Fruit fly (Drosophila melanogaster) whole organism, embryonic: ENCODE results near the gene Ccdc114.
A peak's percentile ranks its signal among the peaks of the same experiment; 100 is the strongest.

Experiments used
- Abd-B ChIP-seq: fragments of 200-800 bp; sonication (Bioruptor generic); optimal IDR thresholded peaks from 2 replicates; lab custom pipeline; 2018; ENCODE audit warnings: missing biosample characterization, mild to moderate bottlenecking, missing genetic modification characterization, moderate library complexity
- B-H2 ChIP-seq: fragments of 200-800 bp; sonication (Bioruptor generic); optimal IDR thresholded peaks from 2 replicates; lab custom pipeline; 2018; ENCODE audit warnings: missing biosample characterization, mild to moderate bottlenecking, missing genetic modification characterization
- CG12236 ChIP-seq: fragments of 200-800 bp; sonication (Bioruptor generic); optimal IDR thresholded peaks from 2 replicates; lab custom pipeline; 2016; ENCODE audit warnings: missing biosample characterization, missing genetic modification characterization
- CG13424 ChIP-seq: fragments of 200-800 bp; sonication (Bioruptor generic); optimal IDR thresholded peaks from 2 replicates; lab custom pipeline; 2019; ENCODE audit warnings: missing biosample characterization, mild to moderate bottlenecking, missing genetic modification characterization, moderate library complexity
- CG15073 ChIP-seq: fragments of 200-800 bp; sonication (Bioruptor generic); optimal IDR thresholded peaks from 2 replicates; lab custom pipeline; 2016; ENCODE audit warnings: missing biosample characterization, missing genetic modification characterization
- CG15601 ChIP-seq: fragments of 200-800 bp; sonication (Bioruptor generic); optimal IDR thresholded peaks from 3 replicates; lab custom pipeline; 2019; ENCODE audit warnings: missing biosample characterization, mild to moderate bottlenecking, missing genetic modification characterization, moderate library complexity
- CG1647 ChIP-seq: fragments of 200-800 bp; sonication (Bioruptor generic); optimal IDR thresholded peaks from 3 replicates; lab custom pipeline; 2016; ENCODE audit warnings: missing biosample characterization, missing genetic modification characterization
- CG16815 ChIP-seq: fragments of 200-800 bp; sonication (Bioruptor generic); optimal IDR thresholded peaks from 3 replicates; lab custom pipeline; 2017; ENCODE audit warnings: missing biosample characterization, mild to moderate bottlenecking, missing genetic modification characterization
- CG16863 ChIP-seq: fragments of 200-800 bp; sonication (Bioruptor generic); optimal IDR thresholded peaks from 3 replicates; lab custom pipeline; 2016; ENCODE audit warnings: missing biosample characterization, missing genetic modification characterization
- CG17568 ChIP-seq: fragments of 200-800 bp; sonication (Bioruptor generic); optimal IDR thresholded peaks from 2 replicates; lab custom pipeline; 2018; ENCODE audit warnings: missing biosample characterization, mild to moderate bottlenecking, missing genetic modification characterization, moderate library complexity
- CG2875 ChIP-seq: fragments of 200-800 bp; sonication (Bioruptor generic); optimal IDR thresholded peaks from 2 replicates; lab custom pipeline; 2017; ENCODE audit warnings: missing biosample characterization, mild to moderate bottlenecking, missing genetic modification characterization, missing genetic modification reagents
- CG2889 ChIP-seq: fragments of 200-800 bp; sonication (Bioruptor generic); IDR thresholded peaks from 3 replicates; pipeline ENCODE4 v1.3.6; 2022; ENCODE audit warnings: missing biosample characterization, missing genetic modification characterization
- CG32532 ChIP-seq: fragments of 200-800 bp; sonication (Bioruptor generic); IDR thresholded peaks from 2 replicates; pipeline ENCODE4 v1.3.6; 2022; ENCODE audit warnings: missing biosample characterization, missing genetic modification characterization
- CG43689 ChIP-seq: fragments of 200-800 bp; sonication (Bioruptor generic); IDR thresholded peaks from 2 replicates; pipeline ENCODE4 v1.3.6; 2022; ENCODE audit warnings: missing biosample characterization, missing genetic modification characterization
- CG7372 ChIP-seq: fragments of 200-800 bp; sonication (Bioruptor generic); IDR thresholded peaks from 2 replicates; pipeline ENCODE4 v1.3.6; 2022; ENCODE audit warnings: missing biosample characterization, missing genetic modification characterization
- D ChIP-seq, 2 experiments: fragments of 200-800 bp in 1 of 2; fragments of >200 bp in 1 of 2; sonication (Bioruptor generic) in 1 of 2; optimal IDR thresholded peaks; 2 replicates in 1 of 2; 3 replicates in 1 of 2; lab custom pipeline; 2017; ENCODE audit warnings: mild to moderate bottlenecking in 1 of 2, missing biosample characterization in 1 of 2, missing genetic modification characterization in 1 of 2, missing genetic modification reagents in 1 of 2
- ERR ChIP-seq: fragments of 200-800 bp; sonication (Bioruptor generic); optimal IDR thresholded peaks from 2 replicates; lab custom pipeline; 2016; ENCODE audit warnings: missing biosample characterization, missing genetic modification characterization
- Elba2 ChIP-seq: fragments of 200-800 bp; sonication (Bioruptor generic); optimal IDR thresholded peaks from 3 replicates; lab custom pipeline; 2016; ENCODE audit warnings: missing biosample characterization, missing genetic modification characterization
- Fer3 ChIP-seq: fragments of 200-800 bp; sonication (Bioruptor generic); optimal IDR thresholded peaks from 2 replicates; lab custom pipeline; 2018; ENCODE audit warnings: missing biosample characterization, mild to moderate bottlenecking, missing genetic modification characterization, moderate library complexity
- Gug ChIP-seq: fragments of 200-800 bp; sonication (Bioruptor generic); IDR thresholded peaks from 4 replicates; pipeline ENCODE4 v1.3.6; 2022; ENCODE audit warnings: missing biosample characterization, missing genetic modification characterization
- H2.0 ChIP-seq: fragments of 200-800 bp; sonication (Bioruptor generic); IDR thresholded peaks from 2 replicates; pipeline ENCODE4 v1.3.6; 2022; ENCODE audit warnings: missing biosample characterization, missing genetic modification characterization
- HmgD ChIP-seq: fragments of 200-800 bp; sonication (Bioruptor generic); optimal IDR thresholded peaks from 3 replicates; lab custom pipeline; 2016; ENCODE audit warnings: missing biosample characterization, missing genetic modification characterization
- Hmx ChIP-seq: fragments of 200-800 bp; sonication (Bioruptor generic); optimal IDR thresholded peaks from 2 replicates; lab custom pipeline; 2016; ENCODE audit warnings: missing biosample characterization, missing genetic modification characterization
- Meics ChIP-seq: fragments of 200-800 bp; sonication (Bioruptor generic); optimal IDR thresholded peaks from 2 replicates; lab custom pipeline; 2017; ENCODE audit warnings: missing biosample characterization, mild to moderate bottlenecking, missing genetic modification characterization
- Sox100B ChIP-seq: fragments of 200-800 bp; sonication (Bioruptor generic); optimal IDR thresholded peaks from 3 replicates; lab custom pipeline; 2018; ENCODE audit warnings: missing biosample characterization, mild to moderate bottlenecking, missing genetic modification characterization
- ash1 ChIP-seq: fragments of 200-800 bp; sonication (Bioruptor generic); optimal IDR thresholded peaks from 2 replicates; lab custom pipeline; 2018; ENCODE audit warnings: missing biosample characterization, mild to moderate bottlenecking, missing genetic modification characterization
- bcd ChIP-seq: fragments of 200-800 bp; sonication (Bioruptor generic); optimal IDR thresholded peaks from 2 replicates; lab custom pipeline; 2017; ENCODE audit warnings: missing biosample characterization, mild to moderate bottlenecking, missing genetic modification characterization
- cas ChIP-seq: fragments of 200-800 bp; sonication (Bioruptor generic); IDR thresholded peaks from 2 replicates; pipeline ENCODE4 v1.3.6; 2022; ENCODE audit warnings: missing biosample characterization, missing genetic modification characterization
- cg ChIP-seq: fragments of 200-800 bp; sonication (Bioruptor generic); optimal IDR thresholded peaks from 3 replicates; lab custom pipeline; 2019; ENCODE audit warnings: missing biosample characterization, mild to moderate bottlenecking, missing genetic modification characterization, moderate library complexity
- chn ChIP-seq: fragments of 200-800 bp; sonication (Bioruptor generic); optimal IDR thresholded peaks from 2 replicates; lab custom pipeline; 2016; ENCODE audit warnings: missing biosample characterization, missing genetic modification characterization
- dmrt11E ChIP-seq: fragments of 200-800 bp; sonication (Bioruptor generic); optimal IDR thresholded peaks from 3 replicates; lab custom pipeline; 2018; ENCODE audit warnings: missing biosample characterization, mild to moderate bottlenecking, missing genetic modification characterization, moderate library complexity
- exex ChIP-seq: fragments of 200-800 bp; sonication (Bioruptor generic); optimal IDR thresholded peaks from 4 replicates; lab custom pipeline; 2018; ENCODE audit warnings: missing biosample characterization, mild to moderate bottlenecking, missing genetic modification characterization, moderate library complexity
- grau ChIP-seq: fragments of 200-800 bp; optimal IDR thresholded peaks from 3 replicates; lab custom pipeline; 2019; ENCODE audit warnings: missing biosample characterization, mild to moderate bottlenecking, missing genetic modification characterization, moderate library complexity
- hkb ChIP-seq, 2 experiments: fragments of 200-800 bp in 1 of 2; fragments of >200 bp in 1 of 2; sonication (Bioruptor generic) in 1 of 2; IDR thresholded peaks in 1 of 2; optimal IDR thresholded peaks in 1 of 2; 2 replicates each; pipeline versions ENCODE4 v1.3.6 to Lab custom; 2017 to 2022; ENCODE audit warnings: missing biosample characterization in 1 of 2, missing genetic modification characterization in 1 of 2
- ind ChIP-seq: fragments of 200-800 bp; sonication (Bioruptor generic); optimal IDR thresholded peaks from 3 replicates; lab custom pipeline; 2016; ENCODE audit warnings: missing biosample characterization, missing genetic modification characterization
- knrl ChIP-seq: fragments of 200-800 bp; sonication (Bioruptor generic); IDR thresholded peaks from 3 replicates; pipeline ENCODE4 v1.3.6; 2022; ENCODE audit warnings: missing biosample characterization, missing genetic modification characterization; ENCODE audit not compliant: partially characterized antibody
- mirr ChIP-seq: fragments of 200-800 bp; sonication (Bioruptor generic); optimal IDR thresholded peaks from 3 replicates; lab custom pipeline; 2018; ENCODE audit warnings: missing biosample characterization, mild to moderate bottlenecking, missing genetic modification characterization
- peb ChIP-seq: fragments of 200-800 bp; sonication (Bioruptor generic); IDR thresholded peaks from 2 replicates; pipeline ENCODE4 v1.3.6; 2022; ENCODE audit warnings: missing biosample characterization, missing genetic modification characterization
- prd ChIP-seq, 3 experiments: fragments of >200 bp in 2 of 3; fragments of 200-800 bp in 1 of 3; sonication (Bioruptor generic) in 1 of 3; optimal IDR thresholded peaks in 2 of 3; IDR thresholded peaks in 1 of 3; 2 replicates in 2 of 3; 3 replicates in 1 of 3; pipeline versions ENCODE4 v1.3.6 to Lab custom; 2017 to 2022; ENCODE audit warnings: missing biosample characterization in 1 of 3, missing genetic modification characterization in 1 of 3
- pzg ChIP-seq: fragments of 200-800 bp; sonication (Bioruptor generic); optimal IDR thresholded peaks from 3 replicates; lab custom pipeline; 2018; ENCODE audit warnings: missing biosample characterization, mild to moderate bottlenecking, missing genetic modification characterization, moderate library complexity
- seq ChIP-seq: fragments of 200-800 bp; sonication (Bioruptor generic); IDR thresholded peaks from 2 replicates; pipeline ENCODE4 v1.3.6; 2022; ENCODE audit warnings: missing biosample characterization, missing genetic modification characterization
- shn ChIP-seq: fragments of 200-800 bp; sonication (Bioruptor generic); optimal IDR thresholded peaks from 3 replicates; lab custom pipeline; 2016; ENCODE audit warnings: missing biosample characterization, missing genetic modification characterization
- slbo ChIP-seq: fragments of 200-800 bp; sonication (Bioruptor generic); IDR thresholded peaks from 2 replicates; pipeline ENCODE4 v1.3.6; 2022; ENCODE audit warnings: missing biosample characterization, missing genetic modification characterization
- slp2 ChIP-seq: fragments of 200-800 bp; sonication (Bioruptor generic); optimal IDR thresholded peaks from 2 replicates; lab custom pipeline; 2016; ENCODE audit warnings: missing biosample characterization, missing genetic modification characterization
- trem ChIP-seq: fragments of 200-800 bp; optimal IDR thresholded peaks from 3 replicates; lab custom pipeline; 2019; ENCODE audit warnings: missing biosample characterization, mild to moderate bottlenecking, missing genetic modification characterization, moderate library complexity
- unpg ChIP-seq: fragments of 200-800 bp; sonication (Bioruptor generic); optimal IDR thresholded peaks from 3 replicates; lab custom pipeline; 2018; ENCODE audit warnings: missing biosample characterization, mild to moderate bottlenecking, missing genetic modification characterization, moderate library complexity
- vnd ChIP-seq: fragments of 200-800 bp; sonication (Bioruptor generic); IDR thresholded peaks from 3 replicates; pipeline ENCODE4 v1.3.6; 2022; ENCODE audit warnings: missing biosample characterization, missing genetic modification characterization; ENCODE audit not compliant: partially characterized antibody
- wek ChIP-seq: fragments of 200-800 bp; sonication (Bioruptor generic); optimal IDR thresholded peaks from 3 replicates; lab custom pipeline; 2018; ENCODE audit warnings: missing biosample characterization, mild to moderate bottlenecking, missing genetic modification characterization, moderate library complexity
- wor ChIP-seq: fragments of 200-800 bp; sonication (Bioruptor generic); IDR thresholded peaks from 2 replicates; pipeline ENCODE4 v1.3.6; 2022; ENCODE audit warnings: missing biosample characterization, missing genetic modification characterization
- yki ChIP-seq: fragments of >200 bp; optimal IDR thresholded peaks from 3 replicates; lab custom pipeline; 2018
- z ChIP-seq: fragments of 200-800 bp; sonication (Bioruptor generic); IDR thresholded peaks from 3 replicates; pipeline ENCODE4 v1.3.6; 2022; ENCODE audit warnings: missing biosample characterization, missing genetic modification characterization

Ccdc114 gene

dm6 chr3R:16652091-16652490, 27.6 kb upstream of the Ccdc114 start, which contains the start of gene CG14907 (continued):
- TF ChIP-seq vnd (peak; percentile 34; the same call in 1 of the 3 replicates), B-H2 (GFP tag; lab: Kevin White, UChicago) (no peak), CG43689 (GFP tag; lab: Robert Waterston, UW) (no peak), Abd-B (no peak), ind (GFP tag; lab: Kevin White, UChicago) (no peak), cas (GFP tag; lab: Robert Waterston, UW) (no peak), slbo (GFP tag; lab: Robert Waterston, UW) (no peak), wor (no peak), slp2 (GFP tag; lab: Kevin White, UChicago) (no peak), CG12236 (no peak), grau (no peak), shn (GFP tag; lab: Kevin White, UChicago) (no peak), Meics (no peak), CG1647 (GFP tag; lab: Kevin White, UChicago) (no peak), CG16863 (GFP tag; lab: Kevin White, UChicago) (no peak), wek (no peak), D (optimal IDR thresholded peaks at IDR 0.05; lab: Kevin White, UChicago) (no peak), D (GFP tag; optimal IDR thresholded peaks at IDR 0.05; lab: Kevin White, UChicago) (no peak), CG13424 (tag; lab: Kevin White, UChicago) (no peak), Gug (no peak), Sox100B (GFP tag; lab: Kevin White, UChicago) (no peak), unpg (GFP tag; lab: Kevin White, UChicago) (no peak), ERR (no peak), pzg (GFP tag; lab: Kevin White, UChicago) (peak; percentile 55), bcd (GFP tag; lab: Kevin White, UChicago) (no peak), H2.0 (GFP tag; lab: Robert Waterston, UW) (no peak), prd (optimal IDR thresholded peaks at IDR 0.05; lab: Kevin White, UChicago) (no peak), prd (GFP tag; IDR thresholded peaks at IDR 0.05; lab: Robert Waterston, UW) (no peak), CG2875 (GFP tag; lab: Kevin White, UChicago) (no peak), CG32532 (GFP tag; lab: Robert Waterston, UW) (no peak), dmrt11E (tag; lab: Kevin White, UChicago) (no peak), CG15073 (no peak), CG2889 (GFP tag; lab: Robert Waterston, UW) (no peak), mirr (GFP tag; lab: Kevin White, UChicago) (peak; percentile 36), ash1 (GFP tag; lab: Kevin White, UChicago) (no peak), exex (peak; percentile 40), CG16815 (GFP tag; lab: Kevin White, UChicago) (no peak), CG7372 (GFP tag; lab: Robert Waterston, UW) (no peak), knrl (GFP tag; lab: Robert Waterston, UW) (peak; percentile 43; the same call in 2 of the 3 replicates), yki (lab: Kevin White, UChicago) (no peak), CG15601 (no peak), Hmx (GFP tag; lab: Kevin White, UChicago) (no peak), seq (no peak), z (GFP tag; lab: Robert Waterston, UW) (no peak), CG17568 (no peak), peb (no peak), hkb (optimal IDR thresholded peaks at IDR 0.05; lab: Kevin White, UChicago) (no peak), hkb (GFP tag; IDR thresholded peaks at IDR 0.05; lab: Robert Waterston, UW) (no peak), Fer3 (no peak), chn (GFP tag; lab: Kevin White, UChicago) (no peak), HmgD (GFP tag; lab: Kevin White, UChicago) (no peak), cg (GFP tag; lab: Kevin White, UChicago) (no peak), Elba2 (GFP tag; lab: Kevin White, UChicago) (no peak), trem (tag; lab: Kevin White, UChicago) (peak; percentile 23)
